Fruit fly (Drosophila melanogaster) Kc167 (cell line): ENCODE data around the gene RNaseX25.

Source experiments
- Myc ChIP-seq: fragments of >200 bp; optimal IDR thresholded peaks from 2 replicates; lab custom pipeline; 2017; ENCODE audit warnings: missing external identifiers
- Sin3A ChIP-seq: fragments of >200 bp; optimal IDR thresholded peaks from 2 replicates; lab custom pipeline; 2018; ENCODE audit warnings: missing external identifiers
- h ChIP-seq: fragments of >200 bp; optimal IDR thresholded peaks from 3 replicates; lab custom pipeline; 2018; ENCODE audit warnings: missing external identifiers
- insv ChIP-seq: fragments of >200 bp; optimal IDR thresholded peaks from 3 replicates; lab custom pipeline; 2018; ENCODE audit warnings: missing external identifiers
- psq ChIP-seq: fragments of >200 bp; optimal IDR thresholded peaks from 2 replicates; lab custom pipeline; 2017; ENCODE audit warnings: missing external identifiers
- ttk ChIP-seq: sonication (Bioruptor generic); optimal IDR thresholded peaks from 2 replicates; lab custom pipeline; 2017; ENCODE audit warnings: missing external identifiers

The RNaseX25 gene

DNA sequence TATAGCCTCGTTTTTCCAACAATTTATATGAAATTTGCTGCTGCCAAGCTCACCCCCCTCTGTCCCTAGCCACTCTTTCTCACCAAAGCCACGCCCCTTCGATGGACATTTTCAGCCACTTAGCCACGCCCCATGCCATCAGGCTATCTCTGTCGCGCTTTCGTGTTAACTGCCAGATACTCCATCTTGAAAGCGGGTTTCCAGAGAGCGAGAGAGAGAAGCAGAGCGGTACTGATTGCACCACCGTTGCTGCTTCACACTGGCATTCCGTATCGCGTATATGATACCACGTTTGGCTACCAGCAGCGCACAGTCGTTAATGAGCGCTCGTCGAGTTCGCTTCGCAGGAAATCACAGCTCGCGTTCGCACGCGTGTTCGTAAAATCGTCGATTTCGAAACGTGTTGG is 22.5 kb upstream of the RNaseX25 start, which contains the start of gene exex:
exex (plus strand) TSS at position 307 of the 407 bp plus-strand sequence.
- TF ChIP-seq psq (lab: Kevin White, UChicago) (no peak), Sin3A (lab: Kevin White, UChicago) (no peak), Myc (lab: Kevin White, UChicago) (no peak), h (lab: Kevin White, UChicago) (no peak), ttk (lab: Kevin White, UChicago) (no peak), insv (lab: Kevin White, UChicago) (no peak)

dm6 chr3L:7949778-7950177 is 20.6 kb upstream of the RNaseX25 start:
- no peak for TF ChIP-seq Myc (lab: Kevin White, UChicago)
- TF ChIP-seq insv (lab: Kevin White, UChicago): no peak
- TF ChIP-seq h (lab: Kevin White, UChicago): no peak
- no peak for TF ChIP-seq ttk (lab: Kevin White, UChicago)
- no peak for TF ChIP-seq Sin3A (lab: Kevin White, UChicago)
- TF ChIP-seq psq (lab: Kevin White, UChicago): no peak

DNA sequence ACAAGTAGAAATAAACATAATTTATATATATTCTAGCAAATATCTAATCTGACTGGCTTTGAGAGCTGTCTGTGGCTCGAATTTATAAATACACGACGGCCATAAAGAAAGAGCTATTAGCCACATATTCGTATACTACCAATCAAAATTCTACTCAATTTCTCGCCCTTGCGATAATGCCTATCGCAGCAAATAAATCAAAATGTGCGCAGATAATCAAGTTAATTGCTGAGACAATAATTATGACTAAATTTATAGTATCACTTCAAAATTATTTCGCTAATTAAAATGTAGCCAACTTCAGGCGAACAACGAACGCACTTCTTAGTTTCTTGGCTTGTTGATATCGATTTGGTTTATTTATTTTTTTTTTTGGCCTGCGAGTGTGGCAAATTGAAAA is 18.5 kb upstream of the RNaseX25 start:
- TF ChIP-seq insv (lab: Kevin White, UChicago) (no peak), Myc (lab: Kevin White, UChicago) (no peak), Sin3A (lab: Kevin White, UChicago) (no peak), h (lab: Kevin White, UChicago) (no peak), ttk (lab: Kevin White, UChicago) (no peak), psq (lab: Kevin White, UChicago) (no peak)

- TF ChIP-seq h (lab: Kevin White, UChicago) (no peak), Myc (lab: Kevin White, UChicago) (no peak), ttk (lab: Kevin White, UChicago) (no peak), insv (lab: Kevin White, UChicago) (no peak), Sin3A (lab: Kevin White, UChicago) (no peak), psq (lab: Kevin White, UChicago) (no peak)
Observed at dm6 chr3L:7952560-7952959, 17.8 kb upstream of the RNaseX25 start.

dm6 chr3L:7952978-7953377 is 17.4 kb upstream of the RNaseX25 start:
- TF ChIP-seq ttk (lab: Kevin White, UChicago) (no peak), insv (lab: Kevin White, UChicago) (no peak), Sin3A (lab: Kevin White, UChicago) (no peak), h (lab: Kevin White, UChicago) (no peak), psq (lab: Kevin White, UChicago) (no peak), Myc (lab: Kevin White, UChicago) (no peak)

- TF ChIP-seq Myc (lab: Kevin White, UChicago): no peak
Observed at dm6 chr3L:7953728-7954127, 16.7 kb upstream of the RNaseX25 start.

- no peak for TF ChIP-seq insv (lab: Kevin White, UChicago)
- TF ChIP-seq psq (lab: Kevin White, UChicago): no peak
- TF ChIP-seq ttk (lab: Kevin White, UChicago): no peak
- TF ChIP-seq Sin3A (lab: Kevin White, UChicago): no peak
- TF ChIP-seq h (lab: Kevin White, UChicago): no peak
- TF ChIP-seq Myc (lab: Kevin White, UChicago): no peak
Observed at dm6 chr3L:7954967-7955366, 15.4 kb upstream of the RNaseX25 start.

- no peak for TF ChIP-seq insv (lab: Kevin White, UChicago)
- no peak for TF ChIP-seq Myc (lab: Kevin White, UChicago)
Observed at dm6 chr3L:7956718-7957117, 13.7 kb upstream of the RNaseX25 start.

dm6 chr3L:7958083-7958482 is 12.3 kb upstream of the RNaseX25 start:
- TF ChIP-seq h (lab: Kevin White, UChicago) (no peak), psq (lab: Kevin White, UChicago) (no peak), insv (lab: Kevin White, UChicago) (no peak), ttk (lab: Kevin White, UChicago) (no peak)

DNA sequence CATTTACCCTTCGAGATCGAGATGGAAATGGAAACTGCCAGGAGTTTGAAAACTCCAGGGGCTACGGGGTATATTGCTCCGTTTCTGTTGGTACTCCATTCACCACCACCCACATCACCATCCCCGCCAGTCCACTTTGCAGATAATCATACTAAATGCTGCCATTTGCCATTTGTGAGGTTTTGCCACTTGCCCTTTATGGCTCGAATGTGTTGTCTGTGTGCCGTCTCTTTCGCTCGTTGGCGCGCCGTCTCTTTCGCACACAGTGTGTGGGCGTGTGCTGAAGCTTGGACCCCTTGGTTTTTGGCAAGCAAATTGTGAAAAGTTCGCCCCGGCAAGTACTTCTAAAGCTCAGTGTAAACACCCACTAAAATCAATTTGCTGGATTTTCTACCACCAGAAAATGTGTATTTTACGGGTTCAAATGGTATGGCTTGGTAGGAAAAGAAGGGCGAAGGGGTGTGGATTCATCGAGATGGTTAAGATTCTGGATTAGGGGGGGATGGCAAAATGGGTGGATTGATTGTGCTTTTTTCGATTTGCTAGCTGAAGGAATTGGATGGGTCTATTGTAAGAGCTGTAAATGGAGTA is 11.7 kb upstream of the RNaseX25 start:
- TF ChIP-seq insv (lab: Kevin White, UChicago): no peak
- no peak for TF ChIP-seq Sin3A (lab: Kevin White, UChicago)
- no peak for TF ChIP-seq Myc (lab: Kevin White, UChicago)
- no peak for TF ChIP-seq psq (lab: Kevin White, UChicago)
- TF ChIP-seq h (lab: Kevin White, UChicago): no peak
- no peak for TF ChIP-seq ttk (lab: Kevin White, UChicago)

- TF ChIP-seq h (lab: Kevin White, UChicago) (no peak), ttk (lab: Kevin White, UChicago) (no peak), Myc (lab: Kevin White, UChicago) (no peak), insv (lab: Kevin White, UChicago) (no peak), Sin3A (lab: Kevin White, UChicago) (no peak), psq (lab: Kevin White, UChicago) (no peak)
Observed at dm6 chr3L:7960707-7961695, 9.4 kb upstream of the RNaseX25 start.
